Worm (Caenorhabditis elegans) whole organism, mixed stage, embryonic: ENCODE measurements around the gene Y1A5A.1.

Experiments
- elt-3 ChIP-seq: fragments of 150-350 bp; optimal IDR thresholded peaks from 2 replicates; lab custom pipeline; 2014; ENCODE audit warnings: missing biosample characterization, missing genetic modification characterization
- lin-13 ChIP-seq: fragments of 150-350 bp; optimal IDR thresholded peaks from 2 replicates; lab custom pipeline; 2014; ENCODE audit warnings: missing biosample characterization, missing genetic modification characterization
- lsy-2 ChIP-seq: fragments of 150-350 bp; optimal IDR thresholded peaks from 2 replicates; lab custom pipeline; 2014; ENCODE audit warnings: missing biosample characterization, missing genetic modification characterization
- mep-1 ChIP-seq: fragments of 150-350 bp; optimal IDR thresholded peaks from 2 replicates; lab custom pipeline; 2017; ENCODE audit warnings: missing biosample characterization, missing genetic modification reagents, missing genetic modification characterization, inconsistent platforms
- nhr-12 ChIP-seq: fragments of 150-350 bp; optimal IDR thresholded peaks from 2 replicates; lab custom pipeline; 2014; ENCODE audit warnings: missing biosample characterization, missing genetic modification characterization
- nhr-2 ChIP-seq: fragments of 150-350 bp; optimal IDR thresholded peaks from 2 replicates; lab custom pipeline; 2014; ENCODE audit warnings: missing biosample characterization, missing genetic modification characterization
- nhr-28 ChIP-seq: fragments of 150-350 bp; optimal IDR thresholded peaks from 2 replicates; lab custom pipeline; 2014; ENCODE audit warnings: missing biosample characterization, missing genetic modification characterization
- unc-39 ChIP-seq: fragments of 150-350 bp; optimal IDR thresholded peaks from 2 replicates; lab custom pipeline; 2014; ENCODE audit warnings: missing biosample characterization, missing genetic modification characterization
- unc-62 ChIP-seq: fragments of 150-350 bp; optimal IDR thresholded peaks from 2 replicates; lab custom pipeline; 2014; ENCODE audit warnings: missing biosample characterization, missing genetic modification reagents, missing genetic modification characterization
- ztf-11 ChIP-seq: fragments of 150-350 bp; optimal IDR thresholded peaks from 2 replicates; lab custom pipeline; 2014; ENCODE audit warnings: missing biosample characterization, missing genetic modification characterization

DNA sequence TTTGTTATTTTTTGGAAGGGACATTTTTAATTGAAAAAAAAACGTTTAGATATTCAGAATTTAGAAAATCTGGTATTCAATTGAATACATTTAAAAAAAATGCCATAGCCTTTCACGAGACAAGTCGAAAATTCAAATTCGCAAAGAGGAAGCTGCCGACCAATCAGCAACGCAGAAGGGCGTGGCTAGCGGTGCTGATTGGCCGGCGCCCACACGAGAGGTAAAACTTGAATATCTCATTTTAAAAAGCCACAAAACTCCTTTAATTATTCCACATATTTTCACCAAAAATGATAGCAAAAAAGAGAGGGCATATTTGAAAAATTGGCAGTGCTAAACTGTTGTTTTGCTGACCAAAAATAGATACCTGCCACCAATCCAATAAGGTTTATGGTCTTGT lies 12.0 kb downstream of the Y1A5A.1 start:
- TF ChIP-seq nhr-28 (tag; lab: Kevin White, UChicago) (no peak), unc-62 (no peak), nhr-2 (tag; lab: Kevin White, UChicago) (no peak), nhr-12 (tag; lab: Kevin White, UChicago) (no peak), lin-13 (tag; lab: Kevin White, UChicago) (no peak), mep-1 (no peak), unc-39 (tag; lab: Kevin White, UChicago) (no peak), elt-3 (tag; lab: Kevin White, UChicago) (no peak), lsy-2 (no peak), ztf-11 (tag; lab: Kevin White, UChicago) (no peak)
